Worm (Caenorhabditis elegans): ENCODE data around the gene pigm-1.

Gene pigm-1

DNA sequence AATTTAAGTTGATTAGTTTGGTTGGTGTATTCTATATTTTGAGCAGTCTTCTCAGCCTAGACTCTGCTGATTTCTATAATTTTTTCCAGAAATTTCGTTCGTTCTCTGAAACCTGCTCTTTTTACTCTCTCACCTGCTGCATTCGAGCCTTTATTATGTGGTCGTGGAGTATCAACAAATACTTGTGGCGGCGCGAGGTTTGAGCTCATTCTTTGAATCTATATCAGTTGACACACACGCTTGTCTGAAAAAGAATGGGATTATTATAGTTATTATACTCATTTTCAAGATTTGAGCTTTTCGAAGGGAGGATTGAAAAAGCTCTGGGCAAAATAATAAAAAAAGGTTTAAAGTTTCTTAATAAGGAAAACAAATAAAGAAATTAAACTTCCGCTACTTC is 27.8 kb downstream of the pigm-1 start:
- TF ChIP-seq nhr-11 (tag; optimal IDR thresholded peaks at IDR 0.05) (peak; percentile 52), daf-8 (GFP tag; IDR thresholded peaks at IDR 0.05) (no peak)

DNA sequence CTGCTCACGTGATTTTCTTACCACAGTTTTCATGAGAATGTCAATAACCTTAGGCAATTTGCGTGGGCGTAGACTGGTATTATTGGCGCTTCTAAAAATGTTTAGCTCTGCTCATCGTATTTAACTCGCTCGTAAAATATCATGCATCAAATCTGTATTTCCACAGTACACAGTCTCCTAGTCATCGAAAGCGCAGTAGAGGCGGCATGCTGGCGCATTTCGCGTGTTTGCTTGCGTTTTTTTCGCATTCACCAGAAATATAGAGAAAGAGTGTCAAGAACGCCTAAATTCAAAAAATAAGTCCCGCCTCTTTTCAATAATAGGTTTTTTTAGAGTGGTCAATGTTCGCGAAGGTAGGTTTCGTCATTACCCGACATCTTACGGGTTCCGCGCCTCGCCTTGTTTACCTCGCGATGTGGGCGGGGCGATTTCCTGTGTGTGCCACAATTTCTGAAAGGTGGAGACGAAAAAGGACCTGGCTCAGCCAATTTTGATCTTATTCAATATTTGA is 28.4 kb downstream of the pigm-1 start:
- TF ChIP-seq dmd-9 (GFP tag; IDR thresholded peaks at IDR 0.05) (no peak), F44E2.7 (GFP tag; IDR thresholded peaks at IDR 0.05) (peak; percentile 74; the same call in 1 of the 2 replicates), unc-130 (GFP tag; optimal IDR thresholded peaks at IDR 0.05) (peak; percentile 76), set-16 (GFP tag; IDR thresholded peaks at IDR 0.05) (no peak), cey-2 (tag; optimal IDR thresholded peaks at IDR 0.05; ENCODE audit: borderline replicate concordance, insufficient read depth) (no peak), sdz-12 (GFP tag; optimal IDR thresholded peaks at IDR 0.05) (no peak), daf-8 (GFP tag; IDR thresholded peaks at IDR 0.05) (no peak), unc-62 (GFP tag; optimal IDR thresholded peaks at IDR 0.05 in 1 of 2) (peak in 1 of 2 experiments; percentile 88), unc-62 (tag; optimal IDR thresholded peaks at IDR 0.05) (no peak), arid-1 (GFP tag; conservative IDR thresholded peaks at IDR 0.05) (peak; percentile 81), lin-38 (GFP tag; IDR thresholded peaks at IDR 0.05) (peak; percentile 89), zag-1 (tag; optimal IDR thresholded peaks at IDR 0.05) (no peak), dpl-1 (GFP tag; optimal IDR thresholded peaks at IDR 0.05) (peak; percentile 29), unc-39 (tag; optimal IDR thresholded peaks at IDR 0.05) (no peak), Y5F2A.4 (GFP tag; optimal IDR thresholded peaks at IDR 0.05) (no peak), zip-2 (tag; optimal IDR thresholded peaks at IDR 0.05) (no peak), ceh-62 (tag; optimal IDR thresholded peaks at IDR 0.05) (no peak), skn-1 (tag; optimal IDR thresholded peaks at IDR 0.05) (no peak), lim-7 (GFP tag; IDR thresholded peaks at IDR 0.05) (no peak; the same call in 1 of the 2 replicates), zip-11 (GFP tag; IDR thresholded peaks at IDR 0.05) (no peak), tag-97 (GFP tag; IDR thresholded peaks at IDR 0.05) (no peak), aly-2 (tag; optimal IDR thresholded peaks at IDR 0.05) (no peak), F37D6.2 (tag; optimal IDR thresholded peaks at IDR 0.05) (no peak), ceh-44 (GFP tag; IDR thresholded peaks at IDR 0.05) (0 out of 2 replicates have a peak, but pooled peaks have one; percentile 55), nhr-237 (tag; optimal IDR thresholded peaks at IDR 0.05) (no peak), ztf-11 (tag; optimal IDR thresholded peaks at IDR 0.05) (no peak), T20F7.1 (GFP tag; optimal IDR thresholded peaks at IDR 0.05) (peak; percentile 63), spr-1 (tag; optimal IDR thresholded peaks at IDR 0.05) (peak; percentile 76), mep-1 (tag; optimal IDR thresholded peaks at IDR 0.05) (peak; percentile 61), T26A8.4 (GFP tag; IDR thresholded peaks at IDR 0.05) (peak; percentile 92), zfp-2 (tag; optimal IDR thresholded peaks at IDR 0.05) (no peak), ama-1 (optimal IDR thresholded peaks at IDR 0.05) (peak; percentile 98), madf-5 (GFP tag; IDR thresholded peaks at IDR 0.05) (0 out of 4 replicates have a peak, but pooled peaks of 1 of the 2 experiments have one; percentile 48), rbr-2 (tag; optimal IDR thresholded peaks at IDR 0.05) (peak; percentile 41), egl-43 (GFP tag; IDR thresholded peaks at IDR 0.05) (peak; percentile 81), mdt-29 (GFP tag; IDR thresholded peaks at IDR 0.05) (peak; percentile 88), attf-4 (tag; optimal IDR thresholded peaks at IDR 0.05) (no peak), zfp-3 (GFP tag; conservative IDR thresholded peaks at IDR 0.05) (peak; percentile 87; the same call in 1 of the 2 replicates), jun-1 (tag; optimal IDR thresholded peaks at IDR 0.05) (no peak), nhr-25 (tag; optimal IDR thresholded peaks at IDR 0.05; ENCODE audit: borderline replicate concordance, insufficient read depth) (no peak), ceh-28 (tag; optimal IDR thresholded peaks at IDR 0.05) (no peak), Y75B8A.6 (GFP tag; IDR thresholded peaks at IDR 0.05) (peak; percentile 82; the same call in 1 of the 2 replicates), nhr-76 (tag; optimal IDR thresholded peaks at IDR 0.05) (no peak), F49E8.2 (tag; optimal IDR thresholded peaks at IDR 0.05; ENCODE audit: borderline replicate concordance) (peak; percentile 95), tra-1 (GFP tag; IDR thresholded peaks at IDR 0.05) (0 out of 2 replicates have a peak, but pooled peaks have one; percentile 60), nhr-111 (GFP tag; optimal IDR thresholded peaks at IDR 0.05) (peak; percentile 74), gei-8 (GFP tag; optimal IDR thresholded peaks at IDR 0.05) (peak; percentile 84), ceh-82 (tag; optimal IDR thresholded peaks at IDR 0.05) (no peak), aha-1 (tag) (peak; percentile 82)

All from whole organism, L4 larva.